Fruit fly (Drosophila melanogaster): Measurements from ENCODE around the gene CG32409.

- TF ChIP-seq pan (optimal IDR thresholded peaks at IDR 0.05) (no peak), CG8478 (optimal IDR thresholded peaks at IDR 0.05) (no peak), EcR (GFP tag; optimal IDR thresholded peaks at IDR 0.05) (no peak), psq (optimal IDR thresholded peaks at IDR 0.05) (no peak), Dll (optimal IDR thresholded peaks at IDR 0.05) (no peak), usp (GFP tag; optimal IDR thresholded peaks at IDR 0.05) (no peak)
Measured at dm6 chr3L:5862994-5863393, 36.3 kb upstream of the CG32409 start.
